In the genomic region with DNA sequence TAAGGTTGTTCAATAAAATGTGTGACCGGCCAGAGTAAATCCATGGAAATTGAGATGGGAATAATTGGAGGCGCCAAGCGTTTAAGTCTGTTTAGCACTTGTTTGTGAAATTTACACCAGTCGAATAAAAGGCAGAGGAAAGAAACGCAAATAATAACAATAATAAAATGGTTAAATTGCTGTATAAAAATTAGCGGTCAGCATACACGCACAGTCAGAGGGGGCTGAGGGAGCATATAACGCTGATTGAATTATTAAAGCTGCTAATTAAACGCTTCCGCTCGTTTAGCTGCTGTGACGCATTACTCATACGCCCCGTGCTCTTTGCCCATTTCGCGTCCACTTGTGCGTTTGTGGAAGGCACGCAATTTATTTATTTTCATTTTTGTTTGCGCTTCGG, we compare ENCODE assay signal across 2 fruit fly cellular contexts.
TF ChIP-seq lines count a peak whose summit lies in the region.

No protein-coding gene starts in this region.

- no peak for TF ChIP-seq CTCF in whole organism, embryonic (GFP tag; optimal IDR thresholded peaks at IDR 0.05; lab: Kevin White, UChicago)

TF ChIP-seq in whole organism, embryonic, 481 proteins besides CTCF, POLR2A, EP300 and RAD21 (continues in another document):
- TF ChIP-seq pnt (GFP tag; optimal IDR thresholded peaks at IDR 0.05; lab: Kevin White, UChicago) (no peak), pb (GFP tag; optimal IDR thresholded peaks at IDR 0.05; lab: Kevin White, UChicago) (no peak), CG5180 (GFP tag; optimal IDR thresholded peaks at IDR 0.05; lab: Kevin White, UChicago) (no peak), sd (tag; optimal IDR thresholded peaks at IDR 0.05; lab: Kevin White, UChicago) (peak; percentile 43), sens (GFP tag; lab: Kevin White, UChicago) (peak; percentile 22), pho (GFP tag; optimal IDR thresholded peaks at IDR 0.05; lab: Kevin White, UChicago) (no peak), Gsc (GFP tag; IDR thresholded peaks at IDR 0.05; lab: Robert Waterston, UW) (no peak), lmd (GFP tag; IDR thresholded peaks at IDR 0.05; lab: Robert Waterston, UW) (no peak), CG9215 (GFP tag; IDR thresholded peaks at IDR 0.05; lab: Robert Waterston, UW) (no peak), Asciz (GFP tag; optimal IDR thresholded peaks at IDR 0.05; lab: Kevin White, UChicago) (peak; percentile 33), dysf (GFP tag; IDR thresholded peaks at IDR 0.05; lab: Robert Waterston, UW) (0 out of 3 replicates have a peak, but pooled peaks have one; percentile 8), Hr3 (GFP tag; optimal IDR thresholded peaks at IDR 0.05; lab: Kevin White, UChicago) (no peak), tin (GFP tag; optimal IDR thresholded peaks at IDR 0.05; lab: Kevin White, UChicago) (no peak), CG3407 (GFP tag; optimal IDR thresholded peaks at IDR 0.05; lab: Kevin White, UChicago) (no peak), CG33557 (GFP tag; optimal IDR thresholded peaks at IDR 0.05; lab: Kevin White, UChicago) (no peak), amos (GFP tag; IDR thresholded peaks at IDR 0.05; lab: Robert Waterston, UW; ENCODE audit: partially characterized antibody) (no peak), CG7372 (GFP tag; IDR thresholded peaks at IDR 0.05; lab: Robert Waterston, UW) (0 out of 2 replicates have a peak, but pooled peaks have one; percentile 13), CG2678 (tag; optimal IDR thresholded peaks at IDR 0.05; lab: Kevin White, UChicago) (peak; percentile 9), hth (optimal IDR thresholded peaks at IDR 0.05; lab: Kevin White, UChicago) (no peak), cwo (GFP tag; optimal IDR thresholded peaks at IDR 0.05; lab: Kevin White, UChicago) (peak; percentile 22), mirr (GFP tag; optimal IDR thresholded peaks at IDR 0.05; lab: Kevin White, UChicago) (peak; percentile 16), vnd (GFP tag; IDR thresholded peaks at IDR 0.05; lab: Robert Waterston, UW; ENCODE audit: partially characterized antibody) (no peak), CG10543 (GFP tag; optimal IDR thresholded peaks at IDR 0.05; lab: Kevin White, UChicago) (peak; percentile 43), CG34224 (GFP tag; IDR thresholded peaks at IDR 0.05; lab: Robert Waterston, UW; ENCODE audit: partially characterized antibody) (no peak), crol (GFP tag; IDR thresholded peaks at IDR 0.05; lab: Robert Waterston, UW) (peak; percentile 53; the same call in 1 of the 2 replicates), usp (GFP tag; optimal IDR thresholded peaks at IDR 0.05; lab: Kevin White, UChicago) (no peak), emc (GFP tag; optimal IDR thresholded peaks at IDR 0.05; lab: Kevin White, UChicago) (no peak), gro (GFP tag; optimal IDR thresholded peaks at IDR 0.05; lab: Kevin White, UChicago) (peak; percentile 6), chinmo (GFP tag; IDR thresholded peaks at IDR 0.05; lab: Robert Waterston, UW; ENCODE audit: partially characterized antibody) (0 out of 4 replicates have a peak, but pooled peaks have one; percentile 63), CG18476 (GFP tag; optimal IDR thresholded peaks at IDR 0.05; lab: Kevin White, UChicago) (no peak), kay (GFP tag; optimal IDR thresholded peaks at IDR 0.05; lab: Kevin White, UChicago) (no peak), CG3847 (GFP tag; IDR thresholded peaks at IDR 0.05; lab: Robert Waterston, UW) (no peak), Camta (GFP tag; optimal IDR thresholded peaks at IDR 0.05; lab: Kevin White, UChicago) (no peak), CG15269 (tag; optimal IDR thresholded peaks at IDR 0.05; lab: Kevin White, UChicago) (peak; percentile 9), CG17912 (GFP tag; optimal IDR thresholded peaks at IDR 0.05; lab: Kevin White, UChicago) (no peak), zen2 (GFP tag; IDR thresholded peaks at IDR 0.05; lab: Robert Waterston, UW; ENCODE audit: partially characterized antibody) (no peak), Med (GFP tag; lab: Kevin White, UChicago) (peak; percentile 48), CG10209 (GFP tag; optimal IDR thresholded peaks at IDR 0.05; lab: Kevin White, UChicago) (no peak), CG11696 (GFP tag; IDR thresholded peaks at IDR 0.05; lab: Robert Waterston, UW) (no peak), abd-A (tag; optimal IDR thresholded peaks at IDR 0.05; lab: Kevin White, UChicago) (peak; percentile 71), Bgb (GFP tag; IDR thresholded peaks at IDR 0.05; lab: Robert Waterston, UW; ENCODE audit: partially characterized antibody) (no peak), Kr (GFP tag; optimal IDR thresholded peaks at IDR 0.05; lab: Kevin White, UChicago) (no peak), CG32532 (GFP tag; IDR thresholded peaks at IDR 0.05; lab: Robert Waterston, UW) (no peak)

TF ChIP-seq in whole organism, prepupa, 60 proteins besides CTCF, POLR2A, EP300 and RAD21:
- TF ChIP-seq fkh (GFP tag; optimal IDR thresholded peaks at IDR 0.05; lab: Kevin White, UChicago) (peak; percentile 62), ss (GFP tag; optimal IDR thresholded peaks at IDR 0.05; lab: Kevin White, UChicago) (no peak), salr (GFP tag; optimal IDR thresholded peaks at IDR 0.05; lab: Kevin White, UChicago) (no peak)
